Fruit fly (Drosophila melanogaster) whole organism, pupa: ENCODE measurements around the gene Acbp3.
A peak's percentile ranks its signal among the peaks of the same experiment; 100 is the strongest.

Experiments
- CG10348 ChIP-seq: fragments of 200-800 bp; sonication (Bioruptor generic); IDR thresholded peaks from 2 replicates; pipeline ENCODE4 v1.3.6; 2022; ENCODE audit warnings: missing biosample characterization, missing genetic modification characterization
- CG12605 ChIP-seq: fragments of 200-800 bp; sonication (Bioruptor generic); IDR thresholded peaks from 2 replicates; pipeline ENCODE4 v1.3.6; 2022; ENCODE audit warnings: missing biosample characterization, missing genetic modification characterization
- CG13204 ChIP-seq: fragments of 200-800 bp; sonication (Bioruptor generic); optimal IDR thresholded peaks from 2 replicates; lab custom pipeline; 2018; ENCODE audit warnings: missing biosample characterization, mild to moderate bottlenecking, missing genetic modification characterization, moderate library complexity
- CG14655 ChIP-seq: fragments of 200-800 bp; sonication (Bioruptor generic); optimal IDR thresholded peaks from 3 replicates; lab custom pipeline; 2017; ENCODE audit warnings: mild to moderate bottlenecking, missing biosample characterization, missing genetic modification reagents, missing genetic modification characterization
- CG15710 ChIP-seq: fragments of 200-800 bp; sonication (Bioruptor generic); optimal IDR thresholded peaks from 2 replicates; lab custom pipeline; 2018; ENCODE audit warnings: missing biosample characterization, mild to moderate bottlenecking, missing genetic modification characterization, moderate library complexity
- CG17806 ChIP-seq: fragments of 200-800 bp; sonication (Bioruptor generic); optimal IDR thresholded peaks from 2 replicates; lab custom pipeline; 2018; ENCODE audit warnings: missing biosample characterization, mild to moderate bottlenecking, missing genetic modification characterization, moderate library complexity
- CG32121 ChIP-seq: fragments of 200-800 bp; sonication (Bioruptor generic); IDR thresholded peaks from 2 replicates; pipeline ENCODE4 v1.3.6; 2022; ENCODE audit warnings: missing biosample characterization, missing genetic modification characterization
- CG34367 ChIP-seq: fragments of 200-800 bp; sonication (Bioruptor generic); optimal IDR thresholded peaks from 2 replicates; lab custom pipeline; 2018; ENCODE audit warnings: missing biosample characterization, mild to moderate bottlenecking, missing genetic modification characterization
- CG4496 ChIP-seq: fragments of 200-800 bp; sonication (Bioruptor generic); IDR thresholded peaks from 3 replicates; pipeline ENCODE4 v1.3.6; 2022; ENCODE audit warnings: missing biosample characterization, missing genetic modification characterization
- CG8159 ChIP-seq: fragments of 200-800 bp; sonication (Bioruptor generic); optimal IDR thresholded peaks from 3 replicates; lab custom pipeline; 2018; ENCODE audit warnings: missing biosample characterization, mild to moderate bottlenecking, missing genetic modification characterization, moderate library complexity
- CG8301 ChIP-seq: fragments of 200-800 bp; sonication (Bioruptor generic); optimal IDR thresholded peaks from 2 replicates; lab custom pipeline; 2018; ENCODE audit warnings: missing biosample characterization, mild to moderate bottlenecking, missing genetic modification characterization
- CG9948 ChIP-seq: fragments of 200-800 bp; sonication (Bioruptor generic); optimal IDR thresholded peaks from 2 replicates; lab custom pipeline; 2018; ENCODE audit warnings: missing biosample characterization, mild to moderate bottlenecking, missing genetic modification characterization, moderate library complexity
- D1 ChIP-seq: fragments of 200-800 bp; sonication (Bioruptor generic); optimal IDR thresholded peaks from 2 replicates; lab custom pipeline; 2018; ENCODE audit warnings: missing biosample characterization, mild to moderate bottlenecking, missing genetic modification characterization, moderate library complexity
- EcR ChIP-seq: fragments of 200-800 bp; sonication (Bioruptor generic); optimal IDR thresholded peaks from 3 replicates; lab custom pipeline; 2019; ENCODE audit warnings: missing biosample characterization, missing genetic modification characterization, mild to moderate bottlenecking, moderate library complexity, missing genetic modification reagents
- Ets98B ChIP-seq: fragments of 200-800 bp; sonication (Bioruptor generic); IDR thresholded peaks from 2 replicates; pipeline ENCODE4 v1.3.6; 2022; ENCODE audit warnings: missing biosample characterization, missing genetic modification characterization
- Pif1A ChIP-seq: fragments of 200-800 bp; sonication (Bioruptor generic); optimal IDR thresholded peaks from 3 replicates; lab custom pipeline; 2016; ENCODE audit warnings: missing biosample characterization, missing genetic modification characterization
- Pif1B ChIP-seq: fragments of 200-800 bp; sonication (Bioruptor generic); optimal IDR thresholded peaks from 3 replicates; lab custom pipeline; 2016; ENCODE audit warnings: missing biosample characterization, missing genetic modification characterization
- Snoo ChIP-seq: fragments of 200-800 bp; sonication (Bioruptor generic); optimal IDR thresholded peaks from 3 replicates; lab custom pipeline; 2017; ENCODE audit warnings: missing biosample characterization, mild to moderate bottlenecking, missing genetic modification characterization, inconsistent platforms
- fd96Ca ChIP-seq: fragments of 200-800 bp; sonication (Bioruptor generic); IDR thresholded peaks from 3 replicates; pipeline ENCODE4 v1.3.6; 2022; ENCODE audit warnings: missing biosample characterization, missing genetic modification characterization
- gl ChIP-seq: fragments of 200-800 bp; sonication (Bioruptor generic); optimal IDR thresholded peaks from 2 replicates; lab custom pipeline; 2018; ENCODE audit warnings: missing biosample characterization, mild to moderate bottlenecking, missing genetic modification characterization
- rn ChIP-seq: fragments of 200-800 bp; sonication (Bioruptor generic); IDR thresholded peaks from 2 replicates; pipeline ENCODE4 v1.3.6; 2022; ENCODE audit warnings: missing biosample characterization, missing genetic modification characterization

Acbp3 gene

DNA sequence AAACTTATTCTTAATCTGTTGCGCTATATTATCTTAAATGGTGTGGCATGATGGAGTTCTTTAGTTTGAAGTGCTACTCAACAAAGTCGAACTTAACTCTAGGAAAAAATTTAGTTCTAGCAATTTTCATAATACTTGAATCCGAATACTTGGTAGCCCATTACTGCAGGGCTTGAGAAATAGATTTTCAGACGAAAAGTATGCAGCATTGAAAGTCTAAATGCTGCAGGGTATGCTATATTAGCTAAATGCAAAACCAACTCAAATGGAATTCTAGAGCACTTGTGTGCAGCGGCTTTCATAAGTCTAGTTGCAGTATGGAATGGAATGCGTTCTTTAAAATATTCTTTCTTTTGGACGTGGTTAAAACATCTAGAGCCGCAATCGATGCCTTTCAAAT is 12.6 kb downstream of the Acbp3 start:
- TF ChIP-seq CG14655 (GFP tag; lab: Kevin White, UChicago) (no peak), CG8159 (tag; lab: Kevin White, UChicago) (no peak), CG17806 (no peak), CG9948 (tag; lab: Kevin White, UChicago) (no peak), CG15710 (tag; lab: Kevin White, UChicago) (no peak)

dm6 chr3L:7147796-7148195 is 17.1 kb downstream of the Acbp3 start:
- TF ChIP-seq Ets98B (GFP tag; lab: Robert Waterston, UW) (peak; percentile 74), CG4496 (GFP tag; lab: Robert Waterston, UW) (peak; percentile 73; the same call in 2 of the 3 replicates), EcR (GFP tag; lab: Kevin White, UChicago) (no peak), CG12605 (GFP tag; lab: Robert Waterston, UW) (0 out of 2 replicates have a peak, but pooled peaks have one; percentile 20), rn (GFP tag; lab: Robert Waterston, UW) (no peak), CG32121 (peak; percentile 46; the same call in 1 of the 2 replicates), CG8301 (tag; lab: Kevin White, UChicago) (no peak), CG15710 (tag; lab: Kevin White, UChicago) (no peak), CG34367 (tag; lab: Kevin White, UChicago) (no peak), Pif1B (GFP tag; lab: Kevin White, UChicago) (no peak), fd96Ca (GFP tag; lab: Robert Waterston, UW) (peak; percentile 75)

DNA sequence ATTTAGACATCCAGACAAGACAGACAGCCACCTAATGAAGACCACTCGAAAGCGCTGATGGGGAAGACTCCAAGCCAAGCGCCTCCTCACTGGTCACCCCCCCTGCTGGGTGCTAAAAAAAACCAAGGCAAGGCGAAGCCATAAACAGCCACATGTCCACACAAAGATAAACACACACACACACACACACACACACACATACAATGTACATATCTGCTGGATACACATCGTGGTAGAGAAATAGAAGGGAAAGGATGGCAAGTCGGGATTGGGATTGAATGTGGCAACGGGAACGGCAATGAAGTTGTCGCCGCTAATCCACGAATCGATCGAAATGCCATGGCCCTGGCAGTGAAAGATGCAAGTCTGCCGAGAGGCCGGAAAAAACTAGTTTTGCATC is 18.7 kb downstream of the Acbp3 start:
- TF ChIP-seq Snoo = no peak
- TF ChIP-seq EcR (GFP tag; lab: Kevin White, UChicago) = peak; percentile 88
- TF ChIP-seq CG9948 (tag; lab: Kevin White, UChicago) = no peak
- no peak for TF ChIP-seq CG10348 (GFP tag; lab: Robert Waterston, UW)
- no peak for TF ChIP-seq rn (GFP tag; lab: Robert Waterston, UW)
- no peak for TF ChIP-seq Pif1A
- peak; percentile 34 for TF ChIP-seq gl
- TF ChIP-seq CG4496 (GFP tag; lab: Robert Waterston, UW) = no peak
- TF ChIP-seq CG34367 (tag; lab: Kevin White, UChicago) = no peak
- TF ChIP-seq Ets98B (GFP tag; lab: Robert Waterston, UW) = no peak
- TF ChIP-seq CG13204 (GFP tag; lab: Kevin White, UChicago) = no peak
- TF ChIP-seq CG15710 (tag; lab: Kevin White, UChicago) = no peak

DNA sequence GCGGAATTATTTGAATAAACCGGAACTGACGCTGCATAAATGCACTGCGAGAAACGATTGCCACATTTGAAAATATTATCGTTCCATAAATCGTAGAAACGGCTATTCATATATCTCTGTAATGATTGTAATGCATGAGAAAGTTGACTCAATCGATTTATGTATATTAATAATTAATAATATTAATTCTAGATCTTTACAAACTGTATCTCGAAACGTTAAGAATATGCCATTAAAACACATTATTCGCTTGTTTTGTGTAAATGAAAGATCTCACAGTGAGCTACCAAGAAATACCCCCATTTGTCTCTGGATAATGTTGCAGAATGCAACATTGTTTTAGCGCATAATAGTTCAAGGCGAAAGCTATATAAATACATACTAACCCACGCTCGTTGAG is 19.2 kb downstream of the Acbp3 start:
- TF ChIP-seq CG8159 (tag; lab: Kevin White, UChicago) (peak; percentile 90), Pif1A (peak; percentile 66), D1 (peak; percentile 51), CG17806 (peak; percentile 87), EcR (GFP tag; lab: Kevin White, UChicago) (no peak), CG10348 (GFP tag; lab: Robert Waterston, UW) (no peak), CG32121 (peak; percentile 55; the same call in 1 of the 2 replicates), Snoo (peak; percentile 49), CG4496 (GFP tag; lab: Robert Waterston, UW) (peak; percentile 77), rn (GFP tag; lab: Robert Waterston, UW) (0 out of 2 replicates have a peak, but pooled peaks have one; percentile 31), fd96Ca (GFP tag; lab: Robert Waterston, UW) (peak; percentile 62; the same call in 2 of the 3 replicates), CG34367 (tag; lab: Kevin White, UChicago) (peak; percentile 85), CG12605 (GFP tag; lab: Robert Waterston, UW) (peak; percentile 68), CG15710 (tag; lab: Kevin White, UChicago) (peak; percentile 86), CG14655 (GFP tag; lab: Kevin White, UChicago) (peak; percentile 92), Pif1B (GFP tag; lab: Kevin White, UChicago) (peak; percentile 67), CG9948 (tag; lab: Kevin White, UChicago) (peak; percentile 86), Ets98B (GFP tag; lab: Robert Waterston, UW) (peak; percentile 35; the same call in 1 of the 2 replicates), CG8301 (tag; lab: Kevin White, UChicago) (peak; percentile 88), CG13204 (GFP tag; lab: Kevin White, UChicago) (peak; percentile 19), gl (peak; percentile 30)

dm6 chr3L:7150850-7151249 is 20.2 kb downstream of the Acbp3 start:
- TF ChIP-seq Ets98B (GFP tag; lab: Robert Waterston, UW) (peak; percentile 90), rn (GFP tag; lab: Robert Waterston, UW) (peak; percentile 77), CG32121 (peak; percentile 85), CG34367 (tag; lab: Kevin White, UChicago) (peak; percentile 76), CG13204 (GFP tag; lab: Kevin White, UChicago) (peak; percentile 48), CG12605 (GFP tag; lab: Robert Waterston, UW) (peak; percentile 90), CG14655 (GFP tag; lab: Kevin White, UChicago) (peak; percentile 90), CG10348 (GFP tag; lab: Robert Waterston, UW) (peak; percentile 48; the same call in 1 of the 2 replicates), Snoo (peak; percentile 8), Pif1A (peak; percentile 82), CG15710 (tag; lab: Kevin White, UChicago) (peak; percentile 82), CG17806 (peak; percentile 86), CG8159 (tag; lab: Kevin White, UChicago) (peak; percentile 82), D1 (peak; percentile 41), CG4496 (GFP tag; lab: Robert Waterston, UW) (peak; percentile 95), gl (peak; percentile 75), EcR (GFP tag; lab: Kevin White, UChicago) (no peak), fd96Ca (GFP tag; lab: Robert Waterston, UW) (peak; percentile 90), CG9948 (tag; lab: Kevin White, UChicago) (peak; percentile 81), Pif1B (GFP tag; lab: Kevin White, UChicago) (peak; percentile 69), CG8301 (tag; lab: Kevin White, UChicago) (peak; percentile 90)
